Worm (Caenorhabditis elegans): ENCODE results near the gene C55C3.8.
A peak's percentile ranks its signal among the peaks of the same experiment; 100 is the strongest.

The C55C3.8 gene

ce11 chrIV:5701646-5702045 lies 10.8 kb downstream of the C55C3.8 start:
- TF ChIP-seq elt-1 (tag; optimal IDR thresholded peaks at IDR 0.05; ENCODE audit: borderline replicate concordance, insufficient read depth) (no peak), ham-2 (GFP tag; optimal IDR thresholded peaks at IDR 0.05) (peak; percentile 1)

- TF ChIP-seq nhr-28 (tag; optimal IDR thresholded peaks at IDR 0.05) (no peak), M03D4.4 (tag; optimal IDR thresholded peaks at IDR 0.05) (no peak), mab-5 (tag; optimal IDR thresholded peaks at IDR 0.05) (no peak), tbx-8 (GFP tag; optimal IDR thresholded peaks at IDR 0.05) (no peak), elt-1 (tag; optimal IDR thresholded peaks at IDR 0.05; ENCODE audit: borderline replicate concordance, insufficient read depth) (no peak), blmp-1 (tag; optimal IDR thresholded peaks at IDR 0.05) (no peak), sem-2 (GFP tag; optimal IDR thresholded peaks at IDR 0.05) (no peak), nhr-2 (tag; optimal IDR thresholded peaks at IDR 0.05) (no peak), bed-3 (GFP tag; optimal IDR thresholded peaks at IDR 0.05) (no peak), ceh-83 (GFP tag; optimal IDR thresholded peaks at IDR 0.05) (no peak)
Observed at ce11 chrIV:5703443-5703842, 12.6 kb downstream of the C55C3.8 start, which contains the start of the genes C55C3.73 and perm-5. Gene C55C3.73, minus strand, starts transcription at chrIV:5703451. Gene perm-5, minus strand, starts transcription at chrIV:5703468.

ce11 chrIV:5703917-5704316 lies 13.1 kb downstream of the C55C3.8 start:
- TF ChIP-seq lin-32 (GFP tag; optimal IDR thresholded peaks at IDR 0.05) (no peak), blmp-1 (tag; optimal IDR thresholded peaks at IDR 0.05) (peak; percentile 67)

- no peak for TF ChIP-seq snpc-4 (tag; optimal IDR thresholded peaks at IDR 0.05)
- no peak for TF ChIP-seq unc-62 (GFP tag; optimal IDR thresholded peaks at IDR 0.05)
- TF ChIP-seq elt-1 (tag; optimal IDR thresholded peaks at IDR 0.05; ENCODE audit: borderline replicate concordance, insufficient read depth) = peak; percentile 15
- no peak for TF ChIP-seq unc-120 (tag; optimal IDR thresholded peaks at IDR 0.05; ENCODE audit: poor library complexity, severe bottlenecking)
- no peak for TF ChIP-seq elt-3 (tag; optimal IDR thresholded peaks at IDR 0.05)
Observed at ce11 chrIV:5706603-5707002, 15.8 kb downstream of the C55C3.8 start.

ce11 chrIV:5708796-5709195 lies 18.0 kb downstream of the C55C3.8 start, which contains the start of gene C55C3.1:
Gene C55C3.1, plus strand, starts transcription at chrIV:5709096.
- no peak for TF ChIP-seq pha-4 (tag; optimal IDR thresholded peaks at IDR 0.05)

ce11 chrIV:5715341-5716112 lies 24.7 kb downstream of the C55C3.8 start:
- no peak for TF ChIP-seq mls-2 (tag; optimal IDR thresholded peaks at IDR 0.05)

- TF ChIP-seq drap-1 (GFP tag; optimal IDR thresholded peaks at IDR 0.05) (no peak), ces-1 (GFP tag; optimal IDR thresholded peaks at IDR 0.05) (peak; percentile 19)
Observed at ce11 chrIV:5723659-5724058, 32.8 kb downstream of the C55C3.8 start.

ce11 chrIV:5725300-5725699 lies 34.5 kb downstream of the C55C3.8 start, which contains the start of gene H35B03.1:
Gene H35B03.1, plus strand, starts transcription at chrIV:5725600.
- peak; percentile 37 for TF ChIP-seq ces-1 (GFP tag; optimal IDR thresholded peaks at IDR 0.05)
- no peak for TF ChIP-seq mab-5 (tag; optimal IDR thresholded peaks at IDR 0.05)

- TF ChIP-seq elt-3 (tag; optimal IDR thresholded peaks at IDR 0.05) = no peak
- peak; percentile 56 for TF ChIP-seq lsy-2 (tag; optimal IDR thresholded peaks at IDR 0.05)
- TF ChIP-seq ceh-39 (tag; optimal IDR thresholded peaks at IDR 0.05) = peak; percentile 54
- TF ChIP-seq ces-1 (GFP tag; optimal IDR thresholded peaks at IDR 0.05) = peak; percentile 56
- TF ChIP-seq nhr-237 (tag; optimal IDR thresholded peaks at IDR 0.05) = peak; percentile 62
Observed at ce11 chrIV:5731597-5731996, 40.8 kb downstream of the C55C3.8 start, which contains the start of gene H35B03.2. Gene H35B03.2, minus strand, starts transcription at chrIV:5731674.
